Worm (Caenorhabditis elegans) whole organism, L1 larva: ENCODE results near the gene K02G10.15.

Source experiments
- C34B4.2 ChIP-seq: sonication (generic microtip); optimal IDR thresholded peaks from 2 replicates; lab custom pipeline; 2017; ENCODE audit warnings: mild to moderate bottlenecking, missing genetic modification characterization, missing compliant biosample characterization
- blmp-1 ChIP-seq: fragments of 150-350 bp; optimal IDR thresholded peaks from 2 replicates; lab custom pipeline; 2014; ENCODE audit warnings: missing biosample characterization, missing genetic modification characterization
- ceh-63 ChIP-seq: fragments of 200-800 bp; sonication (Bioruptor generic); optimal IDR thresholded peaks from 2 replicates; lab custom pipeline; 2018; ENCODE audit warnings: mild to moderate bottlenecking, missing genetic modification characterization, missing compliant biosample characterization
- ceh-88 ChIP-seq: fragments of 200-800 bp; sonication (Bioruptor generic); IDR thresholded peaks from 2 replicates; pipeline ENCODE4 v1.3.6; 2022; ENCODE audit warnings: missing genetic modification characterization, missing compliant biosample characterization
- elt-2 ChIP-seq: sonication (generic microtip); optimal IDR thresholded peaks from 2 replicates; lab custom pipeline; 2016; ENCODE audit warnings: missing genetic modification characterization, mild to moderate bottlenecking, inconsistent platforms, missing compliant biosample characterization, missing genetic modification reagents
- elt-3 ChIP-seq, 6 experiments: fragments of 150-350 bp in 1 of 6; sonication (generic microtip); optimal IDR thresholded peaks; 2 replicates each; lab custom pipeline; 2017 to 2018; ENCODE audit warnings: missing biosample characterization in 6 of 6, missing genetic modification characterization in 6 of 6, inconsistent platforms in 1 of 6
- lin-35 ChIP-seq, 2 experiments: fragments of 150-350 bp; optimal IDR thresholded peaks; 2 replicates each; lab custom pipeline; 2014; ENCODE audit warnings: missing biosample characterization in 2 of 2, missing genetic modification characterization in 2 of 2, missing genetic modification reagents in 2 of 2
- mdl-1 ChIP-seq, 2 experiments: fragments of 150-350 bp; optimal IDR thresholded peaks; 2 replicates each; lab custom pipeline; 2014 to 2017; ENCODE audit warnings: missing biosample characterization in 2 of 2, missing genetic modification characterization in 2 of 2, inconsistent platforms in 1 of 2
- snpc-4 ChIP-seq: fragments of 150-350 bp; optimal IDR thresholded peaks from 2 replicates; lab custom pipeline; 2014; ENCODE audit warnings: missing biosample characterization, missing genetic modification characterization
- sptf-1 ChIP-seq: fragments of 150-350 bp; optimal IDR thresholded peaks from 2 replicates; lab custom pipeline; 2014; ENCODE audit warnings: missing biosample characterization, missing genetic modification characterization

- TF ChIP-seq mdl-1 (tag; optimal IDR thresholded peaks at IDR 0.05; lab: Kevin White, UChicago) (no peak), snpc-4 (tag; lab: Kevin White, UChicago) (no peak), ceh-63 (no peak), sptf-1 (tag; lab: Kevin White, UChicago) (no peak), blmp-1 (tag; lab: Kevin White, UChicago) (no peak), C34B4.2 (tag; lab: Kevin White, UChicago) (no peak), ceh-88 (no peak), lin-35 (GFP tag; optimal IDR thresholded peaks at IDR 0.05; lab: Kevin White, UChicago) (no peak), elt-2 (no peak), elt-3 (tag; optimal IDR thresholded peaks at IDR 0.05; lab: Kevin White, UChicago) (no peak)
These were observed 32.6 kb upstream of the K02G10.15 start, which contains the start of gene rpl-25.1 for ce11 chrX:4715107-4715506.
